Fruit fly (Drosophila melanogaster) whole organism, prepupa: ENCODE data around the gene CG33306.
A peak's percentile ranks its signal among the peaks of the same experiment; 100 is the strongest.

Source experiments
- CG6808 ChIP-seq: fragments of 200-800 bp; sonication (Bioruptor generic); optimal IDR thresholded peaks from 3 replicates; lab custom pipeline; 2017; ENCODE audit warnings: missing biosample characterization, missing genetic modification characterization, mild to moderate bottlenecking, moderate library complexity, missing genetic modification reagents
- CG8632 ChIP-seq: fragments of 200-800 bp; sonication (Bioruptor generic); optimal IDR thresholded peaks from 3 replicates; lab custom pipeline; 2016; ENCODE audit warnings: missing biosample characterization, missing genetic modification characterization

DNA sequence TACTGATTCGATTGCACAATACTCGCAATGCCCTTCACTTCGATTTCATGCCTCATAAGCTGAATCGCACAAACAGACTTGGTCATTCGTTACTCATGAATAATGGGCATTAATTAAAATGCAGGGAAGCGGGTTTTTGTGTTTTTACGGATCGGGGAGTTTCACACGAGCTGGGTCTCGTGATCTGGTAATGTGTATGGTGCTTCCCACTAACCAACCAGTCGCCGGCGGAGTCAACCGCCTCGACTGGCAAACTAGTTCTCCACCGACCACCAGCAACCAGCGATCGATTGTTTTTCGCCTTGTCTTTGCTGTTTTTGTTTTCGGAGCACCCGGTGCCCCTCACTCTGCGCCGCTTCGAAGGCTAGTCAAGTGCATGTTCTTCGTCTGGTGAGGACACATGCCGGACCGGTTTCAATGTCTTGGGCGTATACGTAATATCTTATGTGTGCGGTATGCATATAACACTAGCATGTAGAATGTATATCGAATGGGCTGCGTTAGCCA lies 38.9 kb downstream of the CG33306 start:
- TF ChIP-seq CG6808 (peak; percentile 21), CG8632 (no peak)
